Worm (Caenorhabditis elegans) whole organism, L2 larva: ENCODE measurements around the gene nas-13.

Source experiments
- elt-1 ChIP-seq: fragments of 150-350 bp; optimal IDR thresholded peaks from 2 replicates; lab custom pipeline; 2014; ENCODE audit warnings: missing biosample characterization, missing genetic modification characterization
- nhr-237 ChIP-seq: fragments of 150-350 bp; optimal IDR thresholded peaks from 2 replicates; lab custom pipeline; 2014; ENCODE audit warnings: missing biosample characterization, missing genetic modification characterization
- skn-1 ChIP-seq: sonication (generic microtip); optimal IDR thresholded peaks from 2 replicates; lab custom pipeline; 2017; ENCODE audit warnings: missing biosample characterization, missing genetic modification characterization
- unc-39 ChIP-seq: fragments of 150-350 bp; optimal IDR thresholded peaks from 2 replicates; lab custom pipeline; 2014; ENCODE audit warnings: missing biosample characterization, missing genetic modification characterization
- unc-55 ChIP-seq: fragments of 150-350 bp; sonication (generic microtip); optimal IDR thresholded peaks from 3 replicates; lab custom pipeline; 2014; ENCODE audit warnings: missing biosample characterization, missing genetic modification reagents, missing genetic modification characterization

DNA sequence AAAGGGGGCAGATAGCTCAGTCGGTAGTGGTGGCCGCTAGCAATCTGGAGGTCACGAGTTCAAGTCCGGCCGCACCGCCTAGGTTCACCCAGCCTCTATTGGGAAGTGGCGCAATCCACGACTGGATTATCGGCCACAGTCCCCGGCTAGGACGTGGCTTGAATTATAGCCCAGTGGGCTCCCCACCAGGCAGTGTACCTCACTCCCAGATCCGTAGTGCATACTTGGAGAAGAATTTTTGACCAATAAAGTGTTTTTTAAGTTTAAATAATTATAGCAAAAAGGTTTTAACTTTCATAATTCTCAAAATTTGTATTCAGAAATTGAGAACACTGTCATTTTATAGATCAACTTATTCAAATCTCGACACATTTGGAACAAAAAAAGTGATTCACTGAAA lies 42.7 kb downstream of the nas-13 start:
- TF ChIP-seq skn-1 (tag; lab: Kevin White, UChicago), result no peak
- no peak for TF ChIP-seq elt-1
- TF ChIP-seq nhr-237, result no peak
- no peak for TF ChIP-seq unc-39 (tag; lab: Kevin White, UChicago)
- TF ChIP-seq unc-55, result no peak
